Fruit fly (Drosophila melanogaster) whole organism, pupa: ENCODE measurements around the gene niki.

Experiments
- CG10348 ChIP-seq: fragments of 200-800 bp; sonication (Bioruptor generic); IDR thresholded peaks from 2 replicates; pipeline ENCODE4 v1.3.6; 2022; ENCODE audit warnings: missing biosample characterization, missing genetic modification characterization
- CG12605 ChIP-seq: fragments of 200-800 bp; sonication (Bioruptor generic); IDR thresholded peaks from 2 replicates; pipeline ENCODE4 v1.3.6; 2022; ENCODE audit warnings: missing biosample characterization, missing genetic modification characterization
- CG13204 ChIP-seq: fragments of 200-800 bp; sonication (Bioruptor generic); optimal IDR thresholded peaks from 2 replicates; lab custom pipeline; 2018; ENCODE audit warnings: missing biosample characterization, mild to moderate bottlenecking, missing genetic modification characterization, moderate library complexity
- CG14655 ChIP-seq: fragments of 200-800 bp; sonication (Bioruptor generic); optimal IDR thresholded peaks from 3 replicates; lab custom pipeline; 2017; ENCODE audit warnings: mild to moderate bottlenecking, missing biosample characterization, missing genetic modification reagents, missing genetic modification characterization
- CG15710 ChIP-seq: fragments of 200-800 bp; sonication (Bioruptor generic); optimal IDR thresholded peaks from 2 replicates; lab custom pipeline; 2018; ENCODE audit warnings: missing biosample characterization, mild to moderate bottlenecking, missing genetic modification characterization, moderate library complexity
- CG17806 ChIP-seq: fragments of 200-800 bp; sonication (Bioruptor generic); optimal IDR thresholded peaks from 2 replicates; lab custom pipeline; 2018; ENCODE audit warnings: missing biosample characterization, mild to moderate bottlenecking, missing genetic modification characterization, moderate library complexity
- CG32121 ChIP-seq: fragments of 200-800 bp; sonication (Bioruptor generic); IDR thresholded peaks from 2 replicates; pipeline ENCODE4 v1.3.6; 2022; ENCODE audit warnings: missing biosample characterization, missing genetic modification characterization
- CG34367 ChIP-seq: fragments of 200-800 bp; sonication (Bioruptor generic); optimal IDR thresholded peaks from 2 replicates; lab custom pipeline; 2018; ENCODE audit warnings: missing biosample characterization, mild to moderate bottlenecking, missing genetic modification characterization
- CG4496 ChIP-seq: fragments of 200-800 bp; sonication (Bioruptor generic); IDR thresholded peaks from 3 replicates; pipeline ENCODE4 v1.3.6; 2022; ENCODE audit warnings: missing biosample characterization, missing genetic modification characterization
- CG8159 ChIP-seq: fragments of 200-800 bp; sonication (Bioruptor generic); optimal IDR thresholded peaks from 3 replicates; lab custom pipeline; 2018; ENCODE audit warnings: missing biosample characterization, mild to moderate bottlenecking, missing genetic modification characterization, moderate library complexity
- CG8301 ChIP-seq: fragments of 200-800 bp; sonication (Bioruptor generic); optimal IDR thresholded peaks from 2 replicates; lab custom pipeline; 2018; ENCODE audit warnings: missing biosample characterization, mild to moderate bottlenecking, missing genetic modification characterization
- CG9948 ChIP-seq: fragments of 200-800 bp; sonication (Bioruptor generic); optimal IDR thresholded peaks from 2 replicates; lab custom pipeline; 2018; ENCODE audit warnings: missing biosample characterization, mild to moderate bottlenecking, missing genetic modification characterization, moderate library complexity
- D1 ChIP-seq: fragments of 200-800 bp; sonication (Bioruptor generic); optimal IDR thresholded peaks from 2 replicates; lab custom pipeline; 2018; ENCODE audit warnings: missing biosample characterization, mild to moderate bottlenecking, missing genetic modification characterization, moderate library complexity
- EcR ChIP-seq: fragments of 200-800 bp; sonication (Bioruptor generic); optimal IDR thresholded peaks from 3 replicates; lab custom pipeline; 2019; ENCODE audit warnings: missing biosample characterization, missing genetic modification characterization, mild to moderate bottlenecking, moderate library complexity, missing genetic modification reagents
- Ets98B ChIP-seq: fragments of 200-800 bp; sonication (Bioruptor generic); IDR thresholded peaks from 2 replicates; pipeline ENCODE4 v1.3.6; 2022; ENCODE audit warnings: missing biosample characterization, missing genetic modification characterization
- Pif1A ChIP-seq: fragments of 200-800 bp; sonication (Bioruptor generic); optimal IDR thresholded peaks from 3 replicates; lab custom pipeline; 2016; ENCODE audit warnings: missing biosample characterization, missing genetic modification characterization
- Pif1B ChIP-seq: fragments of 200-800 bp; sonication (Bioruptor generic); optimal IDR thresholded peaks from 3 replicates; lab custom pipeline; 2016; ENCODE audit warnings: missing biosample characterization, missing genetic modification characterization
- Snoo ChIP-seq: fragments of 200-800 bp; sonication (Bioruptor generic); optimal IDR thresholded peaks from 3 replicates; lab custom pipeline; 2017; ENCODE audit warnings: missing biosample characterization, mild to moderate bottlenecking, missing genetic modification characterization, inconsistent platforms
- fd96Ca ChIP-seq: fragments of 200-800 bp; sonication (Bioruptor generic); IDR thresholded peaks from 3 replicates; pipeline ENCODE4 v1.3.6; 2022; ENCODE audit warnings: missing biosample characterization, missing genetic modification characterization
- gl ChIP-seq: fragments of 200-800 bp; sonication (Bioruptor generic); optimal IDR thresholded peaks from 2 replicates; lab custom pipeline; 2018; ENCODE audit warnings: missing biosample characterization, mild to moderate bottlenecking, missing genetic modification characterization
- rn ChIP-seq: fragments of 200-800 bp; sonication (Bioruptor generic); IDR thresholded peaks from 2 replicates; pipeline ENCODE4 v1.3.6; 2022; ENCODE audit warnings: missing biosample characterization, missing genetic modification characterization

niki gene

DNA sequence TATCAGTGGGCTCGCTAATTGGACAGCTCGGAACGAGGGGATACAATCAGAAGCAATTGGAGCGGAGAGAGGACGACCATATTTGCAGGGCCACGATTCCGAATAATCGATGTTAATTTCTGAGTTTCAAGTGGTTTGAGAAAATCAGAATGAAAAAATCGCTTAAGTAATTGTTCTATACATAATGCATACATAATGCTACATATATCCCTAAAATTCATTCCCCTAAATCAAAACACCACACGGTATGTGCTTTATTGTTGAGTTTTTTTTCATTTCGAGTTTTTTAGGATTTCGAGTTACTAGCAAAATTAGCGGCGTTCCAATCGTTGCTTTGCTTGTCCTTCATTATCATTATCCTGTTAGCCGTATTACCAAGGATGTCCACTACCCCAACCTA is at the start of gene niki:
Gene niki, minus strand, starts transcription at position 101 of the 400 bp plus-strand sequence.
- TF ChIP-seq EcR (GFP tag; lab: Kevin White, UChicago) (no peak), CG34367 (tag; lab: Kevin White, UChicago) (no peak), Snoo (tag; lab: Kevin White, UChicago) (no peak), fd96Ca (GFP tag; lab: Robert Waterston, UW) (no peak), rn (GFP tag; lab: Robert Waterston, UW) (no peak), CG17806 (no peak), CG9948 (tag; lab: Kevin White, UChicago) (no peak)

- TF ChIP-seq CG9948 (tag; lab: Kevin White, UChicago), result no peak
- peak; percentile 14 for TF ChIP-seq CG13204 (GFP tag; lab: Kevin White, UChicago)
- no peak for TF ChIP-seq CG34367 (tag; lab: Kevin White, UChicago)
- TF ChIP-seq Snoo (tag; lab: Kevin White, UChicago), result peak; percentile 33
- no peak for TF ChIP-seq D1 (tag; lab: Kevin White, UChicago)
- TF ChIP-seq Pif1A (GFP tag; lab: Kevin White, UChicago), result no peak
- no peak for TF ChIP-seq CG4496
- no peak for TF ChIP-seq Pif1B (GFP tag; lab: Kevin White, UChicago)
- TF ChIP-seq fd96Ca (GFP tag; lab: Robert Waterston, UW), result no peak
- no peak for TF ChIP-seq CG12605 (GFP tag; lab: Robert Waterston, UW)
- no peak for TF ChIP-seq CG32121 (GFP tag; lab: Robert Waterston, UW)
- no peak for TF ChIP-seq CG15710 (tag; lab: Kevin White, UChicago)
- no peak for TF ChIP-seq CG8159 (tag; lab: Kevin White, UChicago)
- TF ChIP-seq Ets98B, result no peak
- TF ChIP-seq CG8301 (tag; lab: Kevin White, UChicago), result no peak
- TF ChIP-seq CG17806, result no peak
- peak; percentile 2 for TF ChIP-seq EcR (GFP tag; lab: Kevin White, UChicago)
- peak; percentile 10 for TF ChIP-seq gl (tag; lab: Kevin White, UChicago)
- no peak for TF ChIP-seq CG10348
- no peak for TF ChIP-seq CG14655 (GFP tag; lab: Kevin White, UChicago)
- TF ChIP-seq rn (GFP tag; lab: Robert Waterston, UW), result no peak
Observed at dm6 chr3R:24870389-24871048, 45.1 kb upstream of the niki start, which contains the start of gene CycB3. Gene CycB3, minus strand, starts transcription at chr3R:24870816.

- TF ChIP-seq D1 (tag; lab: Kevin White, UChicago) (no peak), CG14655 (GFP tag; lab: Kevin White, UChicago) (no peak), CG15710 (tag; lab: Kevin White, UChicago) (no peak), EcR (GFP tag; lab: Kevin White, UChicago) (no peak), CG10348 (no peak), gl (tag; lab: Kevin White, UChicago) (no peak), Ets98B (no peak), fd96Ca (GFP tag; lab: Robert Waterston, UW) (no peak), Pif1B (GFP tag; lab: Kevin White, UChicago) (no peak)
Observed at dm6 chr3R:24867956-24868355, 42.5 kb upstream of the niki start.

dm6 chr3R:24866976-24867375 is 41.5 kb upstream of the niki start:
- TF ChIP-seq CG15710 (tag; lab: Kevin White, UChicago), result no peak
- no peak for TF ChIP-seq D1 (tag; lab: Kevin White, UChicago)
- TF ChIP-seq CG34367 (tag; lab: Kevin White, UChicago), result no peak
- TF ChIP-seq CG14655 (GFP tag; lab: Kevin White, UChicago), result no peak

dm6 chr3R:24864719-24865400 is 39.4 kb upstream of the niki start, which contains the start of the genes Srg1 and Elal:
Gene Srg1, minus strand, starts transcription at chr3R:24864732.
Gene Elal, plus strand, starts transcription at chr3R:24865350.
- TF ChIP-seq CG13204 (GFP tag; lab: Kevin White, UChicago), result no peak
- no peak for TF ChIP-seq Pif1B (GFP tag; lab: Kevin White, UChicago)
- peak; percentile 13 for TF ChIP-seq CG17806
- TF ChIP-seq Ets98B, result no peak
- no peak for TF ChIP-seq CG12605 (GFP tag; lab: Robert Waterston, UW)
- no peak for TF ChIP-seq Snoo (tag; lab: Kevin White, UChicago)
- TF ChIP-seq gl (tag; lab: Kevin White, UChicago), result no peak
- no peak for TF ChIP-seq D1 (tag; lab: Kevin White, UChicago)
- no peak for TF ChIP-seq fd96Ca (GFP tag; lab: Robert Waterston, UW)
- TF ChIP-seq CG4496, result 0 out of 3 replicates have a peak, but pooled peaks have one; percentile 33
- TF ChIP-seq CG32121 (GFP tag; lab: Robert Waterston, UW), result no peak
- no peak for TF ChIP-seq CG34367 (tag; lab: Kevin White, UChicago)
- TF ChIP-seq CG15710 (tag; lab: Kevin White, UChicago), result peak; percentile 4
- no peak for TF ChIP-seq rn (GFP tag; lab: Robert Waterston, UW)
- TF ChIP-seq CG8159 (tag; lab: Kevin White, UChicago), result peak; percentile 21
- TF ChIP-seq CG8301 (tag; lab: Kevin White, UChicago), result no peak
- TF ChIP-seq Pif1A (GFP tag; lab: Kevin White, UChicago), result no peak
- no peak for TF ChIP-seq CG10348
- TF ChIP-seq CG14655 (GFP tag; lab: Kevin White, UChicago), result no peak
- no peak for TF ChIP-seq EcR (GFP tag; lab: Kevin White, UChicago)
- peak; percentile 29 for TF ChIP-seq CG9948 (tag; lab: Kevin White, UChicago)
